Worm (Caenorhabditis elegans): ENCODE measurements around the gene klp-20.

ce11 chrIII:180963-181362 is 28.8 kb upstream of the klp-20 start, which contains the start of gene F40G9.5:
- no peak for TF ChIP-seq che-1 (tag; optimal IDR thresholded peaks at IDR 0.05)
- no peak for TF ChIP-seq ttx-3 (tag; optimal IDR thresholded peaks at IDR 0.05)
